Worm (Caenorhabditis elegans): ENCODE measurements around the gene Y51B9A.5.

Y51B9A.5 gene

DNA sequence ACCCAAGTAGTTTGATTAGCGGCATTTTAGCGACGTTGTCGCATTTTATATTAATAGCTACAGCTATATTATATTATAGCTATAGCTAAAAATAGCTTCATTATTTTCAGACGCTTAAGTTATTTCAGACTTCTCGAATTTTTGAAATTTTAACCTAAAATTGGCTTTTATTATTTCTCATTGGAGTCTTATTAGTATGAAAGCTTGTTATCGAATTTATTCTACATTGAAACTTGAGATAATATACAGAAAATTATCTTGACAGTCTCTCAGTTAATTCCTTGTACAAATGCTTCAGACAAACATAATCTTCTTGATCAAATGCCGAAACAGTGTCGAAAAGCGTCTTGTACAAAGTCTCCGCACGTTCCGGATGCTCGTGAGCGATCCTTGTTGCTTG lies 24.1 kb upstream of the Y51B9A.5 start, which contains the start of gene srh-48:
Gene srh-48, plus strand, starts transcription at position 301 of the 400 bp plus-strand sequence.
- no peak for TF ChIP-seq ces-1 (GFP tag; optimal IDR thresholded peaks at IDR 0.05)
- TF ChIP-seq M03D4.4 (tag; optimal IDR thresholded peaks at IDR 0.05) = no peak
- TF ChIP-seq ceh-43 (GFP tag; optimal IDR thresholded peaks at IDR 0.05) = no peak
- TF ChIP-seq lin-32 (GFP tag; optimal IDR thresholded peaks at IDR 0.05) = no peak
- no peak for TF ChIP-seq mls-2 (tag; optimal IDR thresholded peaks at IDR 0.05)
- TF ChIP-seq unc-120 (tag; optimal IDR thresholded peaks at IDR 0.05; ENCODE audit: poor library complexity, severe bottlenecking) = no peak
- TF ChIP-seq drap-1 (GFP tag; optimal IDR thresholded peaks at IDR 0.05) = no peak
- TF ChIP-seq zip-8 (tag; optimal IDR thresholded peaks at IDR 0.05) = no peak
- no peak for TF ChIP-seq tbx-8 (GFP tag; optimal IDR thresholded peaks at IDR 0.05)
- TF ChIP-seq nhr-28 (tag; optimal IDR thresholded peaks at IDR 0.05) = no peak
- no peak for TF ChIP-seq elt-1 (tag; optimal IDR thresholded peaks at IDR 0.05; ENCODE audit: borderline replicate concordance, insufficient read depth)
- TF ChIP-seq nhr-12 (tag; optimal IDR thresholded peaks at IDR 0.05) = no peak

DNA sequence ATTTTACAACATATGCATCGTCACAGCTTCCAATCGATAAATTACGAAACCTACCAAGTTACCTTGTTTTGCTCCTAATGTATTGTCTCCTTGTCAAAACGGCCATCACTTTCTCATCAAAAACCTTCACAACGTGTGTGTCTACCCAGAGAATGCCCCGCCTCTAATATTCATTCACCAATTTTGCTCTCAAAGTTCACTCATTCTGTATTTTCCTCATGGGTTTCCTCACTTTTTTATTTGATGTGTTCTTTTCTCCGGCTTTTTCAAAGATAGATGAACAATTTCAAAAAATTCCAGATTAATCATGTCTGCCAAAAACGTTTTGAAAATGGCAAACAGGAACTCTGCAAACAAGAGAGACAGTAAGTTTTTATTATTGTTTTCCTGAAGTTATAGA lies 18.7 kb upstream of the Y51B9A.5 start, which contains the start of gene C06C3.7:
Gene C06C3.7, plus strand, starts transcription at position 301 of the 400 bp plus-strand sequence.
- TF ChIP-seq bed-3 (GFP tag; optimal IDR thresholded peaks at IDR 0.05) (no peak), nhr-2 (tag; optimal IDR thresholded peaks at IDR 0.05) (no peak), hlh-1 (tag; optimal IDR thresholded peaks at IDR 0.05) (no peak), sem-2 (GFP tag; optimal IDR thresholded peaks at IDR 0.05) (no peak), nhr-76 (tag; optimal IDR thresholded peaks at IDR 0.05) (no peak), ztf-11 (tag; optimal IDR thresholded peaks at IDR 0.05) (no peak), elt-1 (tag; optimal IDR thresholded peaks at IDR 0.05; ENCODE audit: borderline replicate concordance, insufficient read depth) (no peak), lin-32 (GFP tag; optimal IDR thresholded peaks at IDR 0.05) (no peak), nhr-12 (tag; optimal IDR thresholded peaks at IDR 0.05) (no peak), blmp-1 (tag; optimal IDR thresholded peaks at IDR 0.05) (no peak), ceh-43 (GFP tag; optimal IDR thresholded peaks at IDR 0.05) (no peak), ceh-39 (tag; optimal IDR thresholded peaks at IDR 0.05) (no peak), snpc-4 (tag; optimal IDR thresholded peaks at IDR 0.05) (no peak), nhr-237 (tag; optimal IDR thresholded peaks at IDR 0.05) (no peak), tbx-8 (GFP tag; optimal IDR thresholded peaks at IDR 0.05) (no peak), elt-3 (tag; optimal IDR thresholded peaks at IDR 0.05) (no peak), mep-1 (tag; optimal IDR thresholded peaks at IDR 0.05) (no peak), mls-2 (tag; optimal IDR thresholded peaks at IDR 0.05) (no peak), M03D4.4 (tag; optimal IDR thresholded peaks at IDR 0.05) (no peak)

DNA sequence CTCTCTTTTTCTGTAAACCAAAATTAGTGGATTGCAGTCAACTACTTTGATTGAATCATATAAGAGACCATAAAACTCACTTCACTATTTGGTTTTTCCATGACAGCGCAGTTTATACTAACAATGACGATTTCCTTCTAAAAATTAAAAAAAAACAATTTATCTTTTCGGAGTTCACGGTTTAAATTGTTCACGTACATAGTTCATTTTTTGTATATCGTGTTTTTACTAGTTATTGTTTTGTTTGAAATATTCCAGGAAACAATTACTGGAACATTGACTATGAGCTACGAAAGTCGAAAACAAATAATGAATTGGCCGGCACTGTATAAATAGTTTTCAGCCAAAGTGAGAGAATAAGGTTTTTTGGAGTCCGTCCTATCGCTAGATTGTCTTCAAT lies 11.2 kb upstream of the Y51B9A.5 start, which contains the start of gene lido-17:
Gene lido-17, minus strand, starts transcription at position 101 of the 400 bp plus-strand sequence.
- TF ChIP-seq sem-2 (GFP tag; optimal IDR thresholded peaks at IDR 0.05) = no peak
- no peak for TF ChIP-seq ceh-39 (tag; optimal IDR thresholded peaks at IDR 0.05)
- TF ChIP-seq ham-2 (GFP tag; optimal IDR thresholded peaks at IDR 0.05) = no peak
- no peak for TF ChIP-seq nhr-76 (tag; optimal IDR thresholded peaks at IDR 0.05)
- TF ChIP-seq elt-1 (tag; optimal IDR thresholded peaks at IDR 0.05; ENCODE audit: borderline replicate concordance, insufficient read depth) = no peak
- no peak for TF ChIP-seq mls-2 (tag; optimal IDR thresholded peaks at IDR 0.05)
- TF ChIP-seq nhr-237 (tag; optimal IDR thresholded peaks at IDR 0.05) = no peak

DNA sequence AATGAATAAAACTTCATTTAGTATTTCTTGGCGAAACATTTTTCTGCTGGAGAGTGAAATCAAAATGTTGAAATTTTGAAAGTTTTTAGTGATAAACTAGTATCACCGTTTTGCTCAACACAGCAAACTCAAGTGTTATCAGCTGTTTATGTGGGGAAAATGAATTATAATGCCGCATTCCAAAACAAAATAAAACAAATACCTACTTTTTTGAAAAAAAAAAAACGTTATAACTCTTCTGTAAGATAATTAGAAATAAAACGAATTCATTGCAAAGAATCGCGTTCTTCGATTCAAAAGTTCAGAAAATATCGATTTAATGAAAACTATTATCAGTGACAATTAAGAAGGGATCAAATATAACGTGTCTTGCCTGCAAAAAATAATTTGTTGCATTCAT lies 6.5 kb upstream of the Y51B9A.5 start, which contains the start of gene Y51B9A.9:
Gene Y51B9A.9, minus strand, starts transcription at position 101 of the 400 bp plus-strand sequence.
- TF ChIP-seq unc-120 (tag; optimal IDR thresholded peaks at IDR 0.05; ENCODE audit: poor library complexity, severe bottlenecking) (no peak), sem-2 (GFP tag; optimal IDR thresholded peaks at IDR 0.05) (no peak), elt-1 (tag; optimal IDR thresholded peaks at IDR 0.05; ENCODE audit: borderline replicate concordance, insufficient read depth) (no peak), M03D4.4 (tag; optimal IDR thresholded peaks at IDR 0.05) (no peak), nhr-237 (tag; optimal IDR thresholded peaks at IDR 0.05) (no peak), cnd-1 (tag; optimal IDR thresholded peaks at IDR 0.05) (no peak), ceh-39 (tag; optimal IDR thresholded peaks at IDR 0.05) (no peak), hlh-1 (tag; optimal IDR thresholded peaks at IDR 0.05) (no peak)

DNA sequence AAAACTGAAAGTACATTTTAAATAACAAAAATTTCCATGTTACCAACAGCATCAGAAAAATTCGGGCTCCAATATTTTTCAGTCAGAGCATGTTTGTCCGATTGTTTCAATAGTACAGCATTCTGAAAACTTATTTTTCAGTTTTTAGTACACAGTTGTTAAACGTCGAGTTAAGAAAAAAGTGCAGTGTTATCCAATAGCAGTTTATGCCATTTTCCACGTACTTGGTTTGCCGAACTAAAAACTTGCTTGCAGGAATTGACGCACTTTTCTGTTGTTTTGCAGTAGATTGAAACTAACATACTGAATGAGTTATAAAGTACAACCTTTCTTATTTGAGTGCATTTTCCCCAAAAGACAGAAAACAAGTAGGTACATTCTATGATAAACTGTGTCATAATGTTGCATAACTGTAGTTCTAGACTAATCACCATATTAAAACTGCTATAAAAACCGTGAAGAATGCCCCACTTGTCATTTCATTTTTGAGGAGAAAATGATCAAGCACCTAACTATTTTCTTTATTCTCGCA lies 5.5 kb upstream of the Y51B9A.5 start, which contains the start of the genes Y51B9A.14 and Y51B9A.8:
Gene Y51B9A.14, minus strand, starts transcription at position 101 of the 532 bp plus-strand sequence.
Gene Y51B9A.8, plus strand, starts transcription at position 482 of the 532 bp plus-strand sequence.
- TF ChIP-seq nhr-237 (tag; optimal IDR thresholded peaks at IDR 0.05) = no peak
- no peak for TF ChIP-seq unc-120 (tag; optimal IDR thresholded peaks at IDR 0.05; ENCODE audit: poor library complexity, severe bottlenecking)
- TF ChIP-seq ceh-39 (tag; optimal IDR thresholded peaks at IDR 0.05) = no peak
- no peak for TF ChIP-seq elt-3 (tag; optimal IDR thresholded peaks at IDR 0.05)
- TF ChIP-seq nhr-2 (tag; optimal IDR thresholded peaks at IDR 0.05) = no peak

DNA sequence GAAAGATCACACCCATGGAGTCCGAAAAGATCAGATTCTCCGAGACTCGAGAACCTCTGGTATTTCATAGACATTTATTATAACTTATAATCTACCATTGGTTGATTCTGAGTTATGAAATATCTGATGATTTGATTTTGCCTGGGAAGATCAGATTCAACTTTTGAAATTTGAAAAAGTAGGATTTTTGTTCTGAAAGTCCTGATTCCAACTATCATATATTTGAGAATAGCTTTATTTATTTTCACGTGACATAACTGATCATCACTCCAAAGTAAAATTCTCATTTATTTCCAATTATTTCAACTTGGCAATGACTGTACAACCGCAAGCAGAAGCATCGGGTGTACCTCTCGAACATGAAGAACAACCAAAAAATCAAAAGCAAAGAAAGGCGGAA lies 4.2 kb upstream of the Y51B9A.5 start, which contains the start of gene Y51B9A.7:
Gene Y51B9A.7, plus strand, starts transcription at position 301 of the 400 bp plus-strand sequence.
- TF ChIP-seq ham-2 (GFP tag; optimal IDR thresholded peaks at IDR 0.05) = no peak
- TF ChIP-seq flh-1 (GFP tag; optimal IDR thresholded peaks at IDR 0.05) = no peak
- no peak for TF ChIP-seq ceh-83 (GFP tag; optimal IDR thresholded peaks at IDR 0.05)
- no peak for TF ChIP-seq ces-1 (GFP tag; optimal IDR thresholded peaks at IDR 0.05)
- TF ChIP-seq bed-3 (GFP tag; optimal IDR thresholded peaks at IDR 0.05) = no peak
- TF ChIP-seq elt-3 (tag; optimal IDR thresholded peaks at IDR 0.05) = no peak
- no peak for TF ChIP-seq unc-120 (tag; optimal IDR thresholded peaks at IDR 0.05; ENCODE audit: poor library complexity, severe bottlenecking)
- no peak for TF ChIP-seq nhr-237 (tag; optimal IDR thresholded peaks at IDR 0.05)
- TF ChIP-seq pha-4 (tag; optimal IDR thresholded peaks at IDR 0.05) = no peak
- no peak for TF ChIP-seq drap-1 (GFP tag; optimal IDR thresholded peaks at IDR 0.05)
